Worm (Caenorhabditis elegans): Measurements from ENCODE around the gene C54G10.1.

C54G10.1 gene

DNA sequence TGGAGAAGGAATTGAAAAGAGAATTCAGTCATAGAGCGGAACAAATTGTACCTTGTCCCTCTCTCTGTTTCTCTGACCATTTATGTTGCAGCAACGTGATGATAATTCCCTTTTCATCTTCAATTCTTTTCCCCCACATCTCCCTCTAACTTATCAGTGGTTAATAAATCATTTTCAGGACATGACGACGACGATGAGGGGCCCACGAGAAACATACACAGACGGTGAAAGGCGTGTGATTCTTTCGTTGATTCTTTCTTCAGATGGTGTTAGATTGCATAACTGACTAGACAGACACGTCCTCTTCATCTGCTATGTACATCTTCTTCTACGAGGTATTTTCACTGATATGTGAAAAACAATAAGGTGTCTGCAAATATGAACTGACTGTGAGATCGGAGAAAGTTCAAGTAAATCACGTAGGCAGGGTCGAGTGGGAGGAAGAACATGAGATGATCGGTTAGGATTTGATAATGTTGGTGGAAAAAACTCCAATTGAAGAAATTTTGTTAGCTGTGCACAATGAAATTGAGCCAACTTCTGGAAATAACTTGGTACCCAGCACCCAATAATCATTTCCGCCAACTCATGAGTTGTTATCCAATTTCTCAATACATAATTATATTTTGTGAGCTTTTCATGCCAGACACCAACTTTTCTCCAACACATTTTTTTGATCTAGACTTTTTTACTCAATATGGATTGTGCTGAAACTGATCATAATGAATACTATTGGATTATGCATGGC is 19.9 kb downstream of the C54G10.1 start, which contains the start of gene srh-17 (continued):
- TF ChIP-seq zip-2 (tag; optimal IDR thresholded peaks at IDR 0.05), result no peak
- peak; percentile 71 for TF ChIP-seq nhr-28 (tag; optimal IDR thresholded peaks at IDR 0.05)
- no peak for TF ChIP-seq vab-7 (GFP tag; IDR thresholded peaks at IDR 0.05)

- no peak for TF ChIP-seq madf-9 (GFP tag; conservative IDR thresholded peaks at IDR 0.05)
- TF ChIP-seq pha-4 (GFP tag; IDR thresholded peaks at IDR 0.05), result no peak
- no peak for TF ChIP-seq pha-4 (tag; optimal IDR thresholded peaks at IDR 0.05)
- no peak for TF ChIP-seq nhr-237 (tag; optimal IDR thresholded peaks at IDR 0.05)
- TF ChIP-seq saeg-2 (GFP tag; IDR thresholded peaks at IDR 0.05), result no peak
- no peak for TF ChIP-seq lin-38 (GFP tag; IDR thresholded peaks at IDR 0.05)
- TF ChIP-seq hif-1 (tag; optimal IDR thresholded peaks at IDR 0.05), result no peak
- TF ChIP-seq tag-97 (GFP tag; IDR thresholded peaks at IDR 0.05), result no peak
- TF ChIP-seq hmg-1.1 (GFP tag; IDR thresholded peaks at IDR 0.05), result no peak
- TF ChIP-seq nhr-25 (tag; optimal IDR thresholded peaks at IDR 0.05; ENCODE audit: borderline replicate concordance, insufficient read depth), result no peak
- no peak for TF ChIP-seq mxl-2 (GFP tag; conservative IDR thresholded peaks at IDR 0.05)
- no peak for TF ChIP-seq unc-130 (GFP tag; optimal IDR thresholded peaks at IDR 0.05)
These were observed 22.1 kb downstream of the C54G10.1 start, which contains the start of gene C47E8.9 for ce11 chrV:14663006-14663405. Gene C47E8.9 (plus strand): TSS chrV:14663306.

ce11 chrV:14665728-14666127 is 24.8 kb downstream of the C54G10.1 start, which contains the start of gene C47E8.1:
Gene C47E8.1 (plus strand): TSS chrV:14666028.
- TF ChIP-seq ZK337.2 (GFP tag; IDR thresholded peaks at IDR 0.05), result no peak
- TF ChIP-seq nhr-6 (tag; optimal IDR thresholded peaks at IDR 0.05), result no peak
- no peak for TF ChIP-seq zfp-3 (GFP tag; conservative IDR thresholded peaks at IDR 0.05)

- TF ChIP-seq spr-1 (tag; optimal IDR thresholded peaks at IDR 0.05), result no peak
These were observed 37.4 kb downstream of the C54G10.1 start for ce11 chrV:14678298-14678697.

ce11 chrV:14680014-14680413 is 39.1 kb downstream of the C54G10.1 start, which contains the start of gene C47E8.3:
Gene C47E8.3 (plus strand): TSS chrV:14680314.
- TF ChIP-seq lin-38 (GFP tag; IDR thresholded peaks at IDR 0.05), result no peak
- TF ChIP-seq ceh-82 (tag; optimal IDR thresholded peaks at IDR 0.05), result no peak
- TF ChIP-seq aha-1 (tag), result peak; percentile 22

DNA sequence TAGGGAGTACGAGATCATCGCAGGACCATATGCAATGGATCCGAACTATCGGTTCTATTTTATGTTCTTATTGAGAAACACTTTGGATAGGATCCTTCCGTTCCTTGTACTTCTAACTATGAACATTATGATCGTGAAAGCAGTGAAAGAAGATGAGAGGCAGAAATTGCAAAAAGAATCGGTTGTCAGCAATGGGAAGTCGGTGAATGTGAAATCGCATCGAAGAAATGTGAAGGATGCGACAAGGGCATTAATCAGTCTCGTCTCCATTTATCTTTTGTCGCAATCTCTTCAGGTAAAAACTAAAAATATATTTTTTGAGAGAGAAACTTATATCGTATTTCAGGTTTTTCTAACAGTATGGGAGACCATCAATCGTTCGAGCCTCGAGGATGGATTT is 42.0 kb downstream of the C54G10.1 start:
- peak in 1 of 2 experiments; percentile 5 for TF ChIP-seq lsy-2 (tag; optimal IDR thresholded peaks at IDR 0.05)
- no peak for TF ChIP-seq ctbp-1 (GFP tag; IDR thresholded peaks at IDR 0.05)
- peak; percentile 8 for TF ChIP-seq nhr-25 (tag; optimal IDR thresholded peaks at IDR 0.05; ENCODE audit: borderline replicate concordance, insufficient read depth)
- peak in 1 of 2 experiments; percentile 55 for TF ChIP-seq unc-62 (GFP tag; optimal IDR thresholded peaks at IDR 0.05 in 1 of 2)
- TF ChIP-seq unc-62 (tag; optimal IDR thresholded peaks at IDR 0.05), result no peak
- peak; percentile 15 for TF ChIP-seq aha-1 (tag)

DNA sequence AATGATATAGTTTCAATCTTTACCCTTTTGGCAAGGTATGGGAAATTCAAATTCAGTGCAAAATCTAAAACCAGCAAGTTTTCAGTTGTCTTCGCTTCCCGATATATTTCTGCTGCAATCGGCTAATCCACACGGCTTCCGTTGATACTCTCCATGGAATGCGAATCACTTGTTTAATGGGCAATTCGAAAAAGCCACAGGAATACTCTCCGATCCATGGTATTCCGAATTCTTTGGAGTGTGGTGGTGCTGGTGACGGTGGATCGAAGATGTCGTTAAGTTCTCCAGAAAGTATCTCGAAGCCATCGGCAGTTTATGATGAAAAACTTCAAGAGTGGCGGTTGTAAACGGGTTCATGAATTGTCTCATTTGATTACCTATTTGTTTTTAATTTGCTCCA is 42.4 kb downstream of the C54G10.1 start:
- TF ChIP-seq F49E8.2 (tag; optimal IDR thresholded peaks at IDR 0.05; ENCODE audit: borderline replicate concordance) (no peak), Y105C5A.15 (GFP tag; IDR thresholded peaks at IDR 0.05) (0 out of 2 replicates have a peak, but pooled peaks have one; percentile 13), pha-4 (GFP tag; IDR thresholded peaks at IDR 0.05) (no peak), pha-4 (tag; optimal IDR thresholded peaks at IDR 0.05) (no peak), Y48G9A.11 (GFP tag; IDR thresholded peaks at IDR 0.05) (0 out of 2 replicates have a peak, but pooled peaks have one; percentile 29), zip-11 (GFP tag; IDR thresholded peaks at IDR 0.05) (no peak)
